Worm (Caenorhabditis elegans) whole organism, L2 larva: Measurements from ENCODE around the gene C52A11.3.

Experiments used
- C34F6.9 ChIP-seq: fragments of 150-350 bp; optimal IDR thresholded peaks from 2 replicates; lab custom pipeline; 2014; ENCODE audit warnings: missing biosample characterization, missing genetic modification characterization
- F13H6.1 ChIP-seq: sonication (generic microtip); optimal IDR thresholded peaks from 2 replicates; lab custom pipeline; 2016; ENCODE audit warnings: missing genetic modification characterization, missing compliant biosample characterization
- R02D3.7 ChIP-seq: fragments of 150-350 bp; optimal IDR thresholded peaks from 2 replicates; lab custom pipeline; 2014; ENCODE audit warnings: missing biosample characterization, missing genetic modification characterization
- Y55F3AM.14 ChIP-seq: fragments of 200-800 bp; sonication (Bioruptor generic); optimal IDR thresholded peaks from 2 replicates; lab custom pipeline; 2018; ENCODE audit warnings: mild to moderate bottlenecking, missing genetic modification characterization, missing compliant biosample characterization
- ZK546.5 ChIP-seq: sonication (generic microtip); optimal IDR thresholded peaks from 2 replicates; lab custom pipeline; 2017; ENCODE audit warnings: missing biosample characterization, missing genetic modification characterization
- alr-1 ChIP-seq: fragments of 150-350 bp; optimal IDR thresholded peaks from 2 replicates; lab custom pipeline; 2014; ENCODE audit warnings: missing biosample characterization, missing genetic modification characterization
- aly-2 ChIP-seq: fragments of 150-350 bp; optimal IDR thresholded peaks from 2 replicates; lab custom pipeline; 2014; ENCODE audit warnings: missing biosample characterization, missing genetic modification characterization
- ama-1 ChIP-seq: fragments of 150-350 bp; optimal IDR thresholded peaks from 2 replicates; lab custom pipeline; 2018; ENCODE audit warnings: inconsistent platforms
- blmp-1 ChIP-seq: sonication (generic microtip); optimal IDR thresholded peaks from 2 replicates; lab custom pipeline; 2017; ENCODE audit warnings: missing genetic modification characterization, mild to moderate bottlenecking, missing compliant biosample characterization, antibody characterized with exemption, moderate library complexity; ENCODE audit not compliant: insufficient read depth
- ceh-16 ChIP-seq: fragments of 150-350 bp; optimal IDR thresholded peaks from 2 replicates; lab custom pipeline; 2014; ENCODE audit warnings: missing biosample characterization, missing genetic modification characterization
- ceh-82 ChIP-seq: fragments of 150-350 bp; optimal IDR thresholded peaks from 2 replicates; lab custom pipeline; 2014; ENCODE audit warnings: missing biosample characterization, missing genetic modification characterization
- crh-2 ChIP-seq: sonication (generic microtip); optimal IDR thresholded peaks from 2 replicates; lab custom pipeline; 2017; ENCODE audit warnings: missing biosample characterization, missing genetic modification characterization
- dmd-4 ChIP-seq: sonication (generic microtip); optimal IDR thresholded peaks from 2 replicates; lab custom pipeline; 2017; ENCODE audit warnings: missing biosample characterization, missing genetic modification characterization
- egl-27 ChIP-seq: sonication (generic microtip); optimal IDR thresholded peaks from 3 replicates; lab custom pipeline; 2017; ENCODE audit warnings: missing biosample characterization, missing genetic modification reagents, missing genetic modification characterization
- elt-1 ChIP-seq: fragments of 150-350 bp; optimal IDR thresholded peaks from 2 replicates; lab custom pipeline; 2014; ENCODE audit warnings: missing biosample characterization, missing genetic modification characterization
- elt-3 ChIP-seq: sonication (generic microtip); optimal IDR thresholded peaks from 2 replicates; lab custom pipeline; 2017; ENCODE audit warnings: missing biosample characterization, missing genetic modification characterization
- fos-1 ChIP-seq: fragments of 150-350 bp; optimal IDR thresholded peaks from 2 replicates; lab custom pipeline; 2014; ENCODE audit warnings: missing biosample characterization, missing genetic modification characterization
- gmeb-1 ChIP-seq: fragments of 150-350 bp; optimal IDR thresholded peaks from 2 replicates; lab custom pipeline; 2014; ENCODE audit warnings: missing biosample characterization, missing genetic modification characterization
- lin-11 ChIP-seq: fragments of 150-350 bp; sonication (generic microtip); optimal IDR thresholded peaks from 2 replicates; lab custom pipeline; 2014; ENCODE audit warnings: missing biosample characterization, missing genetic modification characterization, inconsistent platforms, mixed read lengths
- lin-13 ChIP-seq: fragments of 150-350 bp; optimal IDR thresholded peaks from 2 replicates; lab custom pipeline; 2014; ENCODE audit warnings: missing biosample characterization, missing genetic modification reagents, missing genetic modification characterization
- lin-39 ChIP-seq: fragments of 150-350 bp; optimal IDR thresholded peaks from 2 replicates; lab custom pipeline; 2014; ENCODE audit warnings: missing biosample characterization, missing genetic modification reagents, missing genetic modification characterization
- lsy-2 ChIP-seq, 2 experiments: fragments of 150-350 bp in 1 of 2; sonication (generic microtip) in 1 of 2; optimal IDR thresholded peaks; 2 replicates each; lab custom pipeline; 2014 to 2017; ENCODE audit warnings: missing biosample characterization in 2 of 2, missing genetic modification characterization in 2 of 2
- mab-5 ChIP-seq: fragments of 150-350 bp; optimal IDR thresholded peaks from 2 replicates; lab custom pipeline; 2014; ENCODE audit warnings: missing biosample characterization, missing genetic modification characterization
- mbf-1 ChIP-seq: sonication (generic microtip); optimal IDR thresholded peaks from 2 replicates; lab custom pipeline; 2017; ENCODE audit warnings: missing biosample characterization, missing genetic modification characterization
- mdl-1 ChIP-seq, 2 experiments: fragments of 150-350 bp in 1 of 2; sonication (generic microtip) in 1 of 2; optimal IDR thresholded peaks; 2 replicates each; lab custom pipeline; 2017; ENCODE audit warnings: missing biosample characterization in 2 of 2, missing genetic modification characterization in 2 of 2
- nhr-10 ChIP-seq: sonication (generic microtip); optimal IDR thresholded peaks from 2 replicates; lab custom pipeline; 2017; ENCODE audit warnings: missing biosample characterization, missing genetic modification characterization
- nhr-11 ChIP-seq: fragments of 150-350 bp; optimal IDR thresholded peaks from 2 replicates; lab custom pipeline; 2014; ENCODE audit warnings: missing biosample characterization, missing genetic modification characterization
- nhr-12 ChIP-seq: fragments of 150-350 bp; optimal IDR thresholded peaks from 2 replicates; lab custom pipeline; 2014; ENCODE audit warnings: missing biosample characterization, missing genetic modification characterization
- nhr-129 ChIP-seq: fragments of 150-350 bp; optimal IDR thresholded peaks from 2 replicates; lab custom pipeline; 2014; ENCODE audit warnings: missing biosample characterization, missing genetic modification characterization
- nhr-21 ChIP-seq: fragments of 150-350 bp; optimal IDR thresholded peaks from 2 replicates; lab custom pipeline; 2014; ENCODE audit warnings: missing biosample characterization, missing genetic modification characterization
- nhr-23 ChIP-seq: fragments of 150-350 bp; optimal IDR thresholded peaks from 2 replicates; lab custom pipeline; 2014; ENCODE audit warnings: missing biosample characterization, missing genetic modification reagents, missing genetic modification characterization
- nhr-237 ChIP-seq: fragments of 150-350 bp; optimal IDR thresholded peaks from 2 replicates; lab custom pipeline; 2014; ENCODE audit warnings: missing biosample characterization, missing genetic modification characterization
- nhr-25 ChIP-seq: fragments of 150-350 bp; sonication (generic microtip); optimal IDR thresholded peaks from 3 replicates; lab custom pipeline; 2014; ENCODE audit warnings: missing biosample characterization, missing genetic modification characterization
- nhr-6 ChIP-seq: fragments of 150-350 bp; optimal IDR thresholded peaks from 2 replicates; lab custom pipeline; 2014; ENCODE audit warnings: missing biosample characterization, missing genetic modification characterization
- nhr-77 ChIP-seq: fragments of 150-350 bp; optimal IDR thresholded peaks from 2 replicates; lab custom pipeline; 2014; ENCODE audit warnings: missing biosample characterization, missing genetic modification characterization
- peb-1 ChIP-seq: fragments of 150-350 bp; optimal IDR thresholded peaks from 2 replicates; lab custom pipeline; 2014; ENCODE audit warnings: missing biosample characterization, missing genetic modification characterization
- sem-4 ChIP-seq: fragments of 150-350 bp; optimal IDR thresholded peaks from 2 replicates; lab custom pipeline; 2014; ENCODE audit warnings: missing biosample characterization, missing genetic modification reagents, missing genetic modification characterization
- skn-1 ChIP-seq: sonication (generic microtip); optimal IDR thresholded peaks from 2 replicates; lab custom pipeline; 2017; ENCODE audit warnings: missing biosample characterization, missing genetic modification characterization
- sma-3 ChIP-seq: sonication (generic microtip); optimal IDR thresholded peaks from 2 replicates; lab custom pipeline; 2016; ENCODE audit warnings: missing genetic modification reagents, missing genetic modification characterization, missing compliant biosample characterization
- sma-9 ChIP-seq, 2 experiments: fragments of 150-350 bp in 1 of 2; sonication (generic microtip) in 1 of 2; optimal IDR thresholded peaks; 2 replicates each; lab custom pipeline; 2014 to 2016; ENCODE audit warnings: missing genetic modification characterization in 2 of 2, mild to moderate bottlenecking in 1 of 2, missing biosample characterization in 1 of 2, missing compliant biosample characterization in 1 of 2, missing genetic modification reagents in 1 of 2, moderate library complexity in 1 of 2
- snpc-4 ChIP-seq: fragments of 150-350 bp; optimal IDR thresholded peaks from 2 replicates; lab custom pipeline; 2014; ENCODE audit warnings: missing biosample characterization, missing genetic modification characterization
- unc-39 ChIP-seq: fragments of 150-350 bp; optimal IDR thresholded peaks from 2 replicates; lab custom pipeline; 2014; ENCODE audit warnings: missing biosample characterization, missing genetic modification characterization
- unc-55 ChIP-seq: fragments of 150-350 bp; sonication (generic microtip); optimal IDR thresholded peaks from 3 replicates; lab custom pipeline; 2014; ENCODE audit warnings: missing biosample characterization, missing genetic modification reagents, missing genetic modification characterization
- unc-62 ChIP-seq: fragments of 150-350 bp; optimal IDR thresholded peaks from 2 replicates; lab custom pipeline; 2014; ENCODE audit warnings: missing biosample characterization, missing genetic modification reagents, missing genetic modification characterization
- zag-1 ChIP-seq: fragments of 150-350 bp; optimal IDR thresholded peaks from 2 replicates; lab custom pipeline; 2014; ENCODE audit warnings: missing biosample characterization, missing genetic modification characterization
- ztf-1 ChIP-seq: fragments of 200-800 bp; sonication (Bioruptor generic); conservative IDR thresholded peaks from 2 replicates; pipeline ENCODE4 v1.3.6; 2022; ENCODE audit warnings: missing genetic modification characterization, missing compliant biosample characterization
- ztf-11 ChIP-seq: sonication (generic microtip); optimal IDR thresholded peaks from 2 replicates; lab custom pipeline; 2017; ENCODE audit warnings: missing biosample characterization, missing genetic modification characterization
- ztf-4 ChIP-seq: fragments of 150-350 bp; optimal IDR thresholded peaks from 2 replicates; lab custom pipeline; 2014; ENCODE audit warnings: missing biosample characterization, missing genetic modification characterization

C52A11.3 gene

ce11 chrII:10784780-10785463 is 47.8 kb downstream of the C52A11.3 start, which contains the start of gene cdl-1:
Gene cdl-1, plus strand, starts transcription at chrII:10785452.
- TF ChIP-seq Y55F3AM.14 (no peak), nhr-129 (tag; lab: Kevin White, UChicago) (peak; percentile 70), alr-1 (tag; lab: Kevin White, UChicago) (no peak), lin-39 (tag; lab: Kevin White, UChicago) (no peak), nhr-12 (tag; lab: Kevin White, UChicago) (no peak), gmeb-1 (tag; lab: Kevin White, UChicago) (peak; percentile 94), egl-27 (tag; lab: Kevin White, UChicago) (no peak), ztf-11 (tag; lab: Kevin White, UChicago) (no peak), sem-4 (tag; lab: Kevin White, UChicago) (peak; percentile 45), ama-1 (no peak), unc-39 (tag; lab: Kevin White, UChicago) (no peak), nhr-10 (no peak), crh-2 (peak; percentile 56), elt-1 (tag; lab: Kevin White, UChicago) (no peak), nhr-11 (tag; lab: Kevin White, UChicago) (no peak), zag-1 (tag; lab: Kevin White, UChicago) (no peak), nhr-237 (tag; lab: Kevin White, UChicago) (no peak), ztf-4 (tag; lab: Kevin White, UChicago) (no peak), mbf-1 (tag; lab: Kevin White, UChicago) (no peak), blmp-1 (tag; lab: Kevin White, UChicago) (peak; percentile 9), R02D3.7 (tag; lab: Kevin White, UChicago) (no peak), fos-1 (peak; percentile 73), dmd-4 (tag; lab: Kevin White, UChicago) (no peak), unc-55 (GFP tag; lab: Kevin White, UChicago) (peak; percentile 73), mab-5 (no peak), sma-9 (GFP tag; optimal IDR thresholded peaks at IDR 0.05; lab: Kevin White, UChicago) (peak; percentile 74), sma-9 (tag; optimal IDR thresholded peaks at IDR 0.05; lab: Kevin White, UChicago) (no peak), unc-62 (GFP tag; lab: Kevin White, UChicago) (no peak), elt-3 (tag; lab: Kevin White, UChicago) (no peak), nhr-77 (no peak), snpc-4 (tag; lab: Kevin White, UChicago) (peak; percentile 14), nhr-21 (tag; lab: Kevin White, UChicago) (peak; percentile 31), ceh-16 (no peak), lin-11 (tag; lab: Kevin White, UChicago) (no peak), F13H6.1 (tag; lab: Kevin White, UChicago) (peak; percentile 30), lin-13 (GFP tag; lab: Kevin White, UChicago) (peak; percentile 55), C34F6.9 (tag; lab: Kevin White, UChicago) (peak; percentile 42), nhr-23 (tag; lab: Kevin White, UChicago) (no peak), peb-1 (tag; lab: Kevin White, UChicago) (no peak), ztf-1 (no peak), nhr-25 (tag; lab: Kevin White, UChicago) (peak; percentile 27), lsy-2 (tag; optimal IDR thresholded peaks at IDR 0.05; lab: Kevin White, UChicago) (peak; percentile 36 to 78), skn-1 (tag; lab: Kevin White, UChicago) (no peak), nhr-6 (peak; percentile 23), ceh-82 (tag; lab: Kevin White, UChicago) (no peak), ZK546.5 (tag; lab: Kevin White, UChicago) (no peak), sma-3 (GFP tag; lab: Kevin White, UChicago) (peak; percentile 66), aly-2 (tag; lab: Kevin White, UChicago) (no peak), mdl-1 (tag; optimal IDR thresholded peaks at IDR 0.05; lab: Kevin White, UChicago) (no peak)
- TF ChIP-seq, all 48 proteins: peak for 17
